Worm (Caenorhabditis elegans) whole organism, early embryonic: ENCODE data around the gene str-112.

Experiments
- aly-1 ChIP-seq: sonication (generic microtip); optimal IDR thresholded peaks from 2 replicates; lab custom pipeline; 2016; ENCODE audit warnings: missing genetic modification characterization, missing compliant biosample characterization
- ama-1 ChIP-seq: fragments of 150-350 bp; optimal IDR thresholded peaks from 2 replicates; lab custom pipeline; 2014
- ceh-13 ChIP-seq: fragments of 200-800 bp; sonication (Bioruptor generic); optimal IDR thresholded peaks from 2 replicates; lab custom pipeline; 2018; ENCODE audit warnings: mild to moderate bottlenecking, missing genetic modification characterization, missing compliant biosample characterization
- tbx-11 ChIP-seq: fragments of 200-800 bp; sonication (Bioruptor generic); IDR thresholded peaks from 2 replicates; pipeline ENCODE4 v1.3.6; 2022; ENCODE audit warnings: missing genetic modification characterization, missing compliant biosample characterization
- tbx-37 ChIP-seq: fragments of 200-800 bp; sonication (Bioruptor generic); conservative IDR thresholded peaks from 2 replicates; pipeline ENCODE4 v1.3.6; 2022; ENCODE audit warnings: missing genetic modification reagents, missing genetic modification characterization, missing compliant biosample characterization

DNA sequence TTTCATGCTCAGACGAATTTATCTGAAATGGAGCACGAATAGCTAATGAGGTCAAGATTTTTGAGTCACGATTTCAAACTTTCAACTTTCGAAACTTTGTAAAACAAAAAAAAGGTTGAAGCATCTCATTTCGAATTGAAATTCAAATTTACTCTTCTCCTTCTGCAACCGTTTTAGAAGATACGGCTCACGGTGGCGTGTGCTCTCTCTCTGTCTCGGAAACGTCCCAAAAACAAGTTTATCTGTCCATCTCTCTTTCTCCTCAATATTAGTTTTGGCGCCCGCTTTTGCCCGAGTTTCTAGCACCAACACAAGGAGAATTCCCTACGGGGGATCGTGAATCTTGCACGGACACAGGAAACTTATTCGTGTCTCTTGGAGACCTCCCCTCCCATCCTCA, 27.9 kb downstream of the str-112 start:
- no peak for TF ChIP-seq tbx-37 (GFP tag; lab: Robert Waterston, UW)
- no peak for TF ChIP-seq ceh-13
- no peak for TF ChIP-seq tbx-11 (GFP tag; lab: Robert Waterston, UW)
- no peak for TF ChIP-seq ama-1 (lab: Kevin White, UChicago)
- no peak for TF ChIP-seq aly-1 (tag; lab: Kevin White, UChicago)
